Worm (Caenorhabditis elegans) whole organism, young adult: ENCODE results near the gene C05D12.2.

Experiments used
- C06A6.2 ChIP-seq: fragments of 200-800 bp; sonication (Bioruptor generic); conservative IDR thresholded peaks from 2 replicates; pipeline ENCODE4 v1.3.6; 2022; ENCODE audit warnings: missing genetic modification characterization, missing compliant biosample characterization
- F10E7.11 ChIP-seq: sonication (generic microtip); optimal IDR thresholded peaks from 2 replicates; lab custom pipeline; 2017; ENCODE audit warnings: mild to moderate bottlenecking, missing genetic modification characterization, moderate library complexity, missing compliant biosample characterization
- F23B12.7 ChIP-seq: sonication (generic microtip); optimal IDR thresholded peaks from 2 replicates; lab custom pipeline; 2017; ENCODE audit warnings: missing genetic modification characterization, mild to moderate bottlenecking, missing compliant biosample characterization, antibody characterized with exemption, moderate library complexity; ENCODE audit not compliant: insufficient read depth
- F52B5.7 ChIP-seq: sonication (generic microtip); optimal IDR thresholded peaks from 2 replicates; lab custom pipeline; 2016; ENCODE audit warnings: mild to moderate bottlenecking, missing genetic modification characterization, missing compliant biosample characterization
- F55B11.4 ChIP-seq: sonication (generic microtip); optimal IDR thresholded peaks from 2 replicates; lab custom pipeline; 2016; ENCODE audit warnings: missing compliant biosample characterization, missing genetic modification characterization, borderline replicate concordance; ENCODE audit not compliant: insufficient read depth
- F57C9.4 ChIP-seq: sonication (generic microtip); optimal IDR thresholded peaks from 2 replicates; lab custom pipeline; 2017; ENCODE audit warnings: mild to moderate bottlenecking, missing genetic modification characterization, missing compliant biosample characterization
- Y67H2A.10 ChIP-seq: fragments of 200-800 bp; sonication (Bioruptor generic); conservative IDR thresholded peaks from 2 replicates; pipeline ENCODE4 v1.3.6; 2022; ENCODE audit warnings: missing genetic modification reagents, missing genetic modification characterization, missing compliant biosample characterization
- Y79H2A.3 ChIP-seq: fragments of 200-800 bp; sonication (Bioruptor generic); conservative IDR thresholded peaks from 2 replicates; pipeline ENCODE4 v1.3.6; 2022; ENCODE audit warnings: missing genetic modification reagents, missing genetic modification characterization, missing compliant biosample characterization
- Y95B8A.8 ChIP-seq: fragments of 200-800 bp; sonication (Bioruptor generic); IDR thresholded peaks from 2 replicates; pipeline ENCODE4 v1.3.6; 2022; ENCODE audit warnings: missing genetic modification reagents, missing genetic modification characterization, missing compliant biosample characterization
- ZK185.1 ChIP-seq: sonication (generic microtip); optimal IDR thresholded peaks from 2 replicates; lab custom pipeline; 2016; ENCODE audit warnings: mild to moderate bottlenecking, missing genetic modification characterization, missing compliant biosample characterization; ENCODE audit not compliant: poor library complexity, severe bottlenecking
- akir-1 ChIP-seq: fragments of 200-800 bp; sonication (Bioruptor generic); optimal IDR thresholded peaks from 2 replicates; lab custom pipeline; 2018; ENCODE audit warnings: mild to moderate bottlenecking, missing genetic modification characterization, moderate library complexity, missing compliant biosample characterization
- aptf-3 ChIP-seq: fragments of 200-800 bp; sonication (Bioruptor generic); IDR thresholded peaks from 2 replicates; pipeline ENCODE4 v1.3.6; 2022; ENCODE audit warnings: missing genetic modification characterization, missing compliant biosample characterization
- atf-7 ChIP-seq: sonication (generic microtip); optimal IDR thresholded peaks from 2 replicates; lab custom pipeline; 2017; ENCODE audit warnings: mild to moderate bottlenecking, missing genetic modification characterization, missing compliant biosample characterization
- attf-5 ChIP-seq: fragments of 200-800 bp; sonication (Bioruptor generic); optimal IDR thresholded peaks from 2 replicates; lab custom pipeline; 2018; ENCODE audit warnings: mild to moderate bottlenecking, missing genetic modification characterization, missing compliant biosample characterization
- cebp-1 ChIP-seq, 2 experiments: fragments of 200-800 bp in 1 of 2; sonication (Bioruptor generic) in 1 of 2; sonication (generic microtip) in 1 of 2; IDR thresholded peaks in 1 of 2; optimal IDR thresholded peaks in 1 of 2; 2 replicates each; pipeline versions ENCODE4 v1.3.6 to Lab custom; 2017 to 2022; ENCODE audit warnings: missing compliant biosample characterization in 2 of 2, missing genetic modification characterization in 2 of 2, mild to moderate bottlenecking in 1 of 2, missing genetic modification reagents in 1 of 2, moderate library complexity in 1 of 2
- ceh-100 ChIP-seq: fragments of 200-800 bp; sonication (Bioruptor generic); IDR thresholded peaks from 2 replicates; pipeline ENCODE4 v1.3.6; 2022; ENCODE audit warnings: missing genetic modification reagents, missing genetic modification characterization, missing compliant biosample characterization
- ceh-27 ChIP-seq: fragments of 200-800 bp; sonication (Bioruptor generic); optimal IDR thresholded peaks from 2 replicates; lab custom pipeline; 2018; ENCODE audit warnings: mild to moderate bottlenecking, missing genetic modification characterization, moderate library complexity, missing compliant biosample characterization
- ceh-79 ChIP-seq: sonication (generic microtip); optimal IDR thresholded peaks from 2 replicates; lab custom pipeline; 2017; ENCODE audit warnings: mild to moderate bottlenecking, missing genetic modification characterization, missing compliant biosample characterization
- die-1 ChIP-seq: sonication (generic microtip); optimal IDR thresholded peaks from 2 replicates; lab custom pipeline; 2016; ENCODE audit warnings: missing genotype, mild to moderate bottlenecking, missing genetic modification characterization, missing compliant biosample characterization
- dpl-1 ChIP-seq: fragments of 150-350 bp; optimal IDR thresholded peaks from 2 replicates; lab custom pipeline; 2014; ENCODE audit warnings: missing biosample characterization, missing genetic modification reagents, missing genetic modification characterization
- egl-44 ChIP-seq: fragments of 200-800 bp; sonication (Bioruptor generic); IDR thresholded peaks from 2 replicates; pipeline ENCODE4 v1.3.6; 2022; ENCODE audit warnings: missing genetic modification reagents, missing genetic modification characterization, missing compliant biosample characterization
- fkh-3 ChIP-seq: sonication (generic microtip); optimal IDR thresholded peaks from 2 replicates; lab custom pipeline; 2016; ENCODE audit warnings: mild to moderate bottlenecking, missing genetic modification characterization, missing compliant biosample characterization
- hlh-12 ChIP-seq: sonication (generic microtip); optimal IDR thresholded peaks from 2 replicates; lab custom pipeline; 2016; ENCODE audit warnings: missing genetic modification characterization, missing compliant biosample characterization
- hmg-1.2 ChIP-seq: fragments of 200-800 bp; sonication (Bioruptor generic); IDR thresholded peaks from 2 replicates; pipeline ENCODE4 v1.3.6; 2022; ENCODE audit warnings: missing genetic modification reagents, missing genetic modification characterization, missing compliant biosample characterization
- hrde-1 ChIP-seq: sonication (generic microtip); optimal IDR thresholded peaks from 2 replicates; lab custom pipeline; 2016; ENCODE audit warnings: missing genetic modification characterization, mild to moderate bottlenecking, missing compliant biosample characterization, moderate library complexity, missing genotype, missing genetic modification reagents, borderline replicate concordance
- lin-40 ChIP-seq: sonication (generic microtip); optimal IDR thresholded peaks from 2 replicates; lab custom pipeline; 2016; ENCODE audit warnings: missing genetic modification characterization, mild to moderate bottlenecking, missing compliant biosample characterization, missing genotype, missing genetic modification reagents
- lsl-1 ChIP-seq: fragments of 200-800 bp; sonication (Bioruptor generic); optimal IDR thresholded peaks from 2 replicates; lab custom pipeline; 2018; ENCODE audit warnings: mild to moderate bottlenecking, missing genetic modification characterization, moderate library complexity, missing compliant biosample characterization
- madf-3 ChIP-seq: fragments of 200-800 bp; sonication (Bioruptor generic); IDR thresholded peaks from 2 replicates; pipeline ENCODE4 v1.3.6; 2022; ENCODE audit warnings: missing genetic modification reagents, missing genetic modification characterization, missing compliant biosample characterization
- mes-4 ChIP-seq: sonication (generic microtip); optimal IDR thresholded peaks from 2 replicates; lab custom pipeline; 2016; ENCODE audit warnings: missing genotype, missing genetic modification characterization, missing compliant biosample characterization
- nfya-2 ChIP-seq: fragments of 200-800 bp; sonication (Bioruptor generic); IDR thresholded peaks from 2 replicates; pipeline ENCODE4 v1.3.6; 2022; ENCODE audit warnings: missing genetic modification reagents, missing genetic modification characterization, missing compliant biosample characterization
- rpc-1 ChIP-seq, 2 experiments: fragments of 150-350 bp in 1 of 2; sonication (generic microtip) in 1 of 2; optimal IDR thresholded peaks; 2 replicates each; lab custom pipeline; 2014 to 2018; ENCODE audit warnings: missing biosample characterization in 1 of 2, missing genetic modification characterization in 1 of 2, missing genetic modification reagents in 1 of 2, missing genotype in 1 of 2
- snpc-1.3 ChIP-seq: sonication (generic microtip); optimal IDR thresholded peaks from 2 replicates; lab custom pipeline; 2017; ENCODE audit warnings: missing genetic modification characterization, mild to moderate bottlenecking, missing compliant biosample characterization, antibody characterized with exemption, moderate library complexity, missing genotype, missing genetic modification reagents; ENCODE audit not compliant: insufficient read depth
- snpc-3.4 ChIP-seq: sonication (generic microtip); optimal IDR thresholded peaks from 2 replicates; lab custom pipeline; 2017; ENCODE audit warnings: missing genetic modification characterization, mild to moderate bottlenecking, missing compliant biosample characterization, antibody characterized with exemption, moderate library complexity, missing genotype, missing genetic modification reagents
- snpc-4 ChIP-seq, 5 experiments: fragments of 150-350 bp in 1 of 5; sonication (generic microtip) in 4 of 5; optimal IDR thresholded peaks; 2 replicates each; lab custom pipeline; 2014 to 2018; ENCODE audit warnings: missing genetic modification characterization in 5 of 5, missing biosample characterization in 3 of 5, antibody characterized with exemption in 2 of 5, mild to moderate bottlenecking in 2 of 5, missing compliant biosample characterization in 2 of 5, missing genotype in 2 of 5, moderate library complexity in 2 of 5, missing genetic modification reagents in 1 of 5
- tbp1 ChIP-seq: fragments of 200-800 bp; sonication (Bioruptor generic); optimal IDR thresholded peaks from 2 replicates; lab custom pipeline; 2018; ENCODE audit warnings: mild to moderate bottlenecking, missing genetic modification characterization, missing compliant biosample characterization
- tbx-9 ChIP-seq: sonication (generic microtip); optimal IDR thresholded peaks from 2 replicates; lab custom pipeline; 2016; ENCODE audit warnings: borderline replicate concordance, missing genetic modification characterization, inconsistent platforms, missing compliant biosample characterization
- unc-130 ChIP-seq: sonication (generic microtip); optimal IDR thresholded peaks from 2 replicates; lab custom pipeline; 2016; ENCODE audit warnings: missing genetic modification reagents, missing genetic modification characterization, missing compliant biosample characterization
- ztf-22 ChIP-seq: fragments of 200-800 bp; sonication (Bioruptor generic); optimal IDR thresholded peaks from 2 replicates; lab custom pipeline; 2018; ENCODE audit warnings: mild to moderate bottlenecking, missing genetic modification characterization, moderate library complexity, missing compliant biosample characterization
- ztf-25 ChIP-seq: fragments of 200-800 bp; sonication (Bioruptor generic); IDR thresholded peaks from 2 replicates; pipeline ENCODE4 v1.3.6; 2022; ENCODE audit warnings: missing genetic modification reagents, missing genetic modification characterization, missing compliant biosample characterization

Gene C05D12.2

DNA sequence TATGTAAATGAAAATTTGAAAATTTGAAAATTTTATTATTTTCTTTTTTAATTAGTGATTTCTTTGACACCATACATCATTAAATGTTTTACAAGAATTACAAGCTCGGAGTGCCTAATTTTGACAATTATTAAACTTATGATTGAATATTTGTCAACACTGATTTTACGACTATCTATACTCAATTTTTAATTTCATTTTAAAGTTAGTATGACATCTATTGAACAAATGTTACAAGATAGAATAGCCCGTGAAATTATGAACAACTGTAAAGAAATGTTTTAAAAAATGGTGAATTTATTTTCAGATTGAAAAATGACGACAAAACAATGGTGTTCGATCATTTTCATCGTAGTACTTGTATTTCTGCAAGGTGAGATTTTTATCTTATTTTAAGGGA lies at the start of gene C05D12.2:
Gene C05D12.2 (plus strand): TSS at position 301 of the 400 bp plus-strand sequence.
- TF ChIP-seq mes-4 (tag; lab: Kevin White, UChicago) (no peak), ceh-27 (no peak), dpl-1 (no peak), lsl-1 (GFP tag; lab: Kevin White, UChicago) (no peak), F23B12.7 (tag; lab: Kevin White, UChicago) (no peak), aptf-3 (GFP tag; lab: Robert Waterston, UW) (no peak), Y95B8A.8 (no peak), F57C9.4 (no peak)

DNA sequence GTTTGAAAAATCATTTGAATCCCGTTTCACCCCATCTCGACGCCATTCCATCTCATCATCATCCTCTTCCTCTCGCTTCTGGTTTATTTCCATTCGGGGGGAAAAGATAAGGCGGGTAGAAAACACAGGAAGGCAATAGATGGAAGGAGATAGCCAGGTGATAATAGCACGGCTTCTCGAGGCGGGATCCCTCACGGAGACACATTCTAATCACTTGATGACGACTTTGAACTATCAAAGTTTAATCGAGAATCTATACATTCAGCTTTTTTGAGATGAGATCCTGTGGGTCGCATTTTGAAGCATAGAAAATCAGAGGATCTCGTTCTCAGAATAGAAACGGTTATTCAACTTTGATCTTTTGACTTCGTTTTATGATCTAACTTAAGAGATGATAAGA lies 46.1 kb upstream of the C05D12.2 start, which contains the start of gene C33B4.2:
Gene C33B4.2 (minus strand): TSS at position 165 of the 400 bp plus-strand sequence.
- TF ChIP-seq fkh-3 (no peak), akir-1 (GFP tag; lab: Kevin White, UChicago) (no peak), snpc-3.4 (tag; lab: Kevin White, UChicago) (no peak), tbx-9 (no peak), F55B11.4 (no peak), ztf-25 (GFP tag; lab: Robert Waterston, UW) (no peak), hmg-1.2 (GFP tag; lab: Robert Waterston, UW) (no peak), ceh-100 (GFP tag; lab: Robert Waterston, UW) (no peak), rpc-1 (optimal IDR thresholded peaks at IDR 0.05; lab: Kevin White, UChicago) (no peak), rpc-1 (tag; optimal IDR thresholded peaks at IDR 0.05; lab: Kevin White, UChicago) (no peak), hrde-1 (tag; lab: Kevin White, UChicago) (no peak)

DNA sequence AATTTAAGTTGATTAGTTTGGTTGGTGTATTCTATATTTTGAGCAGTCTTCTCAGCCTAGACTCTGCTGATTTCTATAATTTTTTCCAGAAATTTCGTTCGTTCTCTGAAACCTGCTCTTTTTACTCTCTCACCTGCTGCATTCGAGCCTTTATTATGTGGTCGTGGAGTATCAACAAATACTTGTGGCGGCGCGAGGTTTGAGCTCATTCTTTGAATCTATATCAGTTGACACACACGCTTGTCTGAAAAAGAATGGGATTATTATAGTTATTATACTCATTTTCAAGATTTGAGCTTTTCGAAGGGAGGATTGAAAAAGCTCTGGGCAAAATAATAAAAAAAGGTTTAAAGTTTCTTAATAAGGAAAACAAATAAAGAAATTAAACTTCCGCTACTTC lies 42.1 kb upstream of the C05D12.2 start:
- TF ChIP-seq snpc-3.4 (tag; lab: Kevin White, UChicago) = no peak
- TF ChIP-seq hrde-1 (tag; lab: Kevin White, UChicago) = no peak
- no peak for TF ChIP-seq ceh-100 (GFP tag; lab: Robert Waterston, UW)

DNA sequence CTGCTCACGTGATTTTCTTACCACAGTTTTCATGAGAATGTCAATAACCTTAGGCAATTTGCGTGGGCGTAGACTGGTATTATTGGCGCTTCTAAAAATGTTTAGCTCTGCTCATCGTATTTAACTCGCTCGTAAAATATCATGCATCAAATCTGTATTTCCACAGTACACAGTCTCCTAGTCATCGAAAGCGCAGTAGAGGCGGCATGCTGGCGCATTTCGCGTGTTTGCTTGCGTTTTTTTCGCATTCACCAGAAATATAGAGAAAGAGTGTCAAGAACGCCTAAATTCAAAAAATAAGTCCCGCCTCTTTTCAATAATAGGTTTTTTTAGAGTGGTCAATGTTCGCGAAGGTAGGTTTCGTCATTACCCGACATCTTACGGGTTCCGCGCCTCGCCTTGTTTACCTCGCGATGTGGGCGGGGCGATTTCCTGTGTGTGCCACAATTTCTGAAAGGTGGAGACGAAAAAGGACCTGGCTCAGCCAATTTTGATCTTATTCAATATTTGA lies 41.4 kb upstream of the C05D12.2 start:
- TF ChIP-seq nfya-2 (GFP tag; lab: Robert Waterston, UW) (no peak), lin-40 (peak; percentile 30), ztf-22 (no peak), Y67H2A.10 (GFP tag; lab: Robert Waterston, UW) (peak; percentile 39), tbp1 (GFP tag; lab: Kevin White, UChicago) (peak; percentile 78), snpc-3.4 (tag; lab: Kevin White, UChicago) (peak; percentile 88), ZK185.1 (peak; percentile 12), hrde-1 (tag; lab: Kevin White, UChicago) (peak; percentile 95), egl-44 (GFP tag; lab: Robert Waterston, UW) (no peak; the same call in 1 of the 2 replicates), Y79H2A.3 (GFP tag; lab: Robert Waterston, UW) (peak; percentile 83), die-1 (tag; lab: Kevin White, UChicago) (peak; percentile 51), unc-130 (GFP tag; lab: Kevin White, UChicago) (peak; percentile 86), ceh-79 (peak; percentile 60), hlh-12 (no peak), attf-5 (GFP tag; lab: Kevin White, UChicago) (peak; percentile 52), F10E7.11 (tag; lab: Kevin White, UChicago) (no peak), snpc-1.3 (tag; lab: Kevin White, UChicago) (peak; percentile 88), snpc-4 (GFP tag; optimal IDR thresholded peaks at IDR 0.05; lab: Kevin White, UChicago) (peak; percentile 93), snpc-4 (tag; optimal IDR thresholded peaks at IDR 0.05; lab: Kevin White, UChicago) (peak; percentile 95 to 99 (median 96)), madf-3 (GFP tag; lab: Robert Waterston, UW) (peak; percentile 76; the same call in 1 of the 2 replicates), ceh-27 (peak; percentile 57), atf-7 (tag; lab: Kevin White, UChicago) (peak; percentile 43), F52B5.7 (peak; percentile 88), cebp-1 (GFP tag; IDR thresholded peaks at IDR 0.05; lab: Robert Waterston, UW) (no peak), cebp-1 (tag; optimal IDR thresholded peaks at IDR 0.05; lab: Kevin White, UChicago) (peak; percentile 69), C06A6.2 (GFP tag; lab: Robert Waterston, UW) (0 out of 2 replicates have a peak, but pooled peaks have one; percentile 54)
